Worm (Caenorhabditis elegans) whole organism, L4/young adult: ENCODE measurements around the gene F13E9.19.

ENCODE experiments used
- W03F9.2 ChIP-seq: fragments of 150-350 bp; optimal IDR thresholded peaks from 2 replicates; lab custom pipeline; 2014; ENCODE audit warnings: missing biosample characterization, missing genetic modification characterization
- him-1 ChIP-seq: sonication (generic microtip); optimal IDR thresholded peaks from 2 replicates; lab custom pipeline; 2016; ENCODE audit warnings: missing genotype, missing genetic modification reagents, missing genetic modification characterization, missing compliant biosample characterization

DNA sequence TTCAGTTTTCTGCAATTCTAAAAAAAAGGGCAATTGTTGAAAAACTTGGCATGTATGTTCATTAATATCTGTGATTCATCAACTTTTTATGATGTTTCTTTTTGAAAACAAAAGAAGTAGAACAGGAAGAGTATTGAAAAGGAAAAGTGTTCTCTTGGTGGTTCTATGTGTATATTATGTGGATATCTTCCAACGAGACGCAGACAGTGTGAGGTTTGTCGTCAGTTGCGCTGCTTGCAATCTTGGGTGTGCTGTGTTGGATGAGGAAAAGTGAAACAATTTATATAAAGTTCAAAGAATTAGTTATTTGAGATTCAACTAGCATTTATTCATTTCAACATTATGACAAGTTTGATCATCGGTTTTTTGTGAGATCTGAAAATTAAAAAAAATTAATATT, 46.8 kb upstream of the F13E9.19 start:
- TF ChIP-seq him-1 (no peak), W03F9.2 (tag; lab: Kevin White, UChicago) (no peak)
